Worm (Caenorhabditis elegans) whole organism, L1 larva: ENCODE measurements around the gene C18F10.7.

Experiments used
- Y116A8C.19 ChIP-seq: sonication (generic microtip); optimal IDR thresholded peaks from 2 replicates; lab custom pipeline; 2016; ENCODE audit warnings: missing compliant biosample characterization, missing genetic modification characterization, borderline replicate concordance
- irx-1 ChIP-seq: sonication (generic microtip); optimal IDR thresholded peaks from 2 replicates; lab custom pipeline; 2016; ENCODE audit warnings: missing genetic modification characterization, missing compliant biosample characterization
- lin-14 ChIP-seq: fragments of 200-800 bp; sonication (Bioruptor generic); optimal IDR thresholded peaks from 2 replicates; lab custom pipeline; 2018; ENCODE audit warnings: mild to moderate bottlenecking, missing genetic modification characterization, moderate library complexity, missing compliant biosample characterization
- nhr-71 ChIP-seq: sonication (generic microtip); optimal IDR thresholded peaks from 2 replicates; lab custom pipeline; 2016; ENCODE audit warnings: mild to moderate bottlenecking, missing genetic modification characterization, moderate library complexity, missing compliant biosample characterization
- rnt-1 ChIP-seq: sonication (generic microtip); optimal IDR thresholded peaks from 2 replicates; lab custom pipeline; 2016; ENCODE audit warnings: mild to moderate bottlenecking, missing genetic modification characterization, moderate library complexity, missing compliant biosample characterization
- vab-15 ChIP-seq: sonication (generic microtip); optimal IDR thresholded peaks from 2 replicates; lab custom pipeline; 2017; ENCODE audit warnings: missing genotype, mild to moderate bottlenecking, missing genetic modification characterization, missing compliant biosample characterization

C18F10.7 gene

DNA sequence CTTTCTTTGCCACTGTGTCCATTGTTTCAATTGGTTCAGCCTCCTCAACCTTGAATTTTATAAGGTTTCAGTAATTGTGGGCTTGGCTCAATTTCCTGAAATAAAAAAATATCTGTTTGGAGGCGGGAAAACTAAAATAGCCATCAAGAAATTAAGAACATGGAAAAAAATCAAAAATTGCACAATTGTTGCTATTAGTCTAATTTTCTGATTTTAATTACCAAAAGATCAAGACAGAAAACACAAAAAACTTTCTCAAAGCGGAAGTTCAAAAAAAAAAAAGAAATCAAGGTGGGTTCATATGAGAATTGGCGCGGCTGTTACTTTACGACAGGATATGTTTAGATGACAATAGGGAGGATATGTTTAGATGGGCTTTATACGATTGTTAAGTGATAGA, 47.3 kb downstream of the C18F10.7 start, which contains the start of gene esyt-2:
esyt-2 (minus strand) TSS at position 101 of the 400 bp plus-strand sequence.
- TF ChIP-seq Y116A8C.19 (tag; lab: Kevin White, UChicago) (no peak), nhr-71 (tag; lab: Kevin White, UChicago) (peak; percentile 54), irx-1 (tag; lab: Kevin White, UChicago) (no peak), lin-14 (peak; percentile 5), rnt-1 (tag; lab: Kevin White, UChicago) (peak; percentile 6), vab-15 (tag; lab: Kevin White, UChicago) (no peak)
